Worm (Caenorhabditis elegans) whole organism, young adult: ENCODE data around the gene irld-44.
A peak's percentile ranks its signal among the peaks of the same experiment; 100 is the strongest.

Source experiments
- C06A6.2 ChIP-seq: fragments of 200-800 bp; sonication (Bioruptor generic); conservative IDR thresholded peaks from 2 replicates; pipeline ENCODE4 v1.3.6; 2022; ENCODE audit warnings: missing genetic modification characterization, missing compliant biosample characterization
- F37B4.10 ChIP-seq: fragments of 200-800 bp; sonication (Bioruptor generic); IDR thresholded peaks from 2 replicates; pipeline ENCODE4 v1.3.6; 2022; ENCODE audit warnings: missing genetic modification characterization, missing compliant biosample characterization
- F39B2.1 ChIP-seq: fragments of 200-800 bp; sonication (Bioruptor generic); IDR thresholded peaks from 2 replicates; pipeline ENCODE4 v1.3.6; 2022; ENCODE audit warnings: missing genetic modification reagents, missing genetic modification characterization, missing compliant biosample characterization
- F49E8.2 ChIP-seq: sonication (generic microtip); optimal IDR thresholded peaks from 3 replicates; lab custom pipeline; 2017; ENCODE audit warnings: missing genetic modification characterization, mild to moderate bottlenecking, missing compliant biosample characterization, antibody characterized with exemption, moderate library complexity; ENCODE audit not compliant: insufficient read depth
- F52B5.7 ChIP-seq: sonication (generic microtip); optimal IDR thresholded peaks from 2 replicates; lab custom pipeline; 2016; ENCODE audit warnings: mild to moderate bottlenecking, missing genetic modification characterization, missing compliant biosample characterization
- F57A8.1 ChIP-seq: fragments of 200-800 bp; sonication (Bioruptor generic); optimal IDR thresholded peaks from 2 replicates; lab custom pipeline; 2018; ENCODE audit warnings: mild to moderate bottlenecking, missing genetic modification characterization, moderate library complexity, missing compliant biosample characterization
- K11D2.4 ChIP-seq: fragments of 200-800 bp; sonication (Bioruptor generic); IDR thresholded peaks from 2 replicates; pipeline ENCODE4 v1.3.6; 2022; ENCODE audit warnings: missing genetic modification reagents, missing genetic modification characterization, missing compliant biosample characterization
- T26A5.8 ChIP-seq: sonication (generic microtip); optimal IDR thresholded peaks from 2 replicates; lab custom pipeline; 2016; ENCODE audit warnings: missing genetic modification characterization, missing compliant biosample characterization
- Y53F4B.3 ChIP-seq: fragments of 200-800 bp; sonication (Bioruptor generic); IDR thresholded peaks from 2 replicates; pipeline ENCODE4 v1.3.6; 2022; ENCODE audit warnings: missing genetic modification reagents, missing genetic modification characterization, missing compliant biosample characterization
- Y53G8AR.9 ChIP-seq: fragments of 200-800 bp; sonication (Bioruptor generic); conservative IDR thresholded peaks from 2 replicates; pipeline ENCODE4 v1.3.6; 2022; ENCODE audit warnings: missing genetic modification reagents, missing genetic modification characterization, missing compliant biosample characterization
- Y95B8A.8 ChIP-seq: fragments of 200-800 bp; sonication (Bioruptor generic); IDR thresholded peaks from 2 replicates; pipeline ENCODE4 v1.3.6; 2022; ENCODE audit warnings: missing genetic modification reagents, missing genetic modification characterization, missing compliant biosample characterization
- ZK185.1 ChIP-seq: sonication (generic microtip); optimal IDR thresholded peaks from 2 replicates; lab custom pipeline; 2016; ENCODE audit warnings: mild to moderate bottlenecking, missing genetic modification characterization, missing compliant biosample characterization; ENCODE audit not compliant: poor library complexity, severe bottlenecking
- ama-1 ChIP-seq, 3 experiments: fragments of 150-350 bp in 1 of 3; sonication (generic microtip) in 2 of 3; optimal IDR thresholded peaks; 2 replicates each; lab custom pipeline; 2014 to 2018; ENCODE audit warnings: missing biosample characterization in 2 of 3, missing genetic modification characterization in 2 of 3, missing genetic modification reagents in 2 of 3
- athp-1 ChIP-seq: sonication (generic microtip); optimal IDR thresholded peaks from 2 replicates; lab custom pipeline; 2017; ENCODE audit warnings: mild to moderate bottlenecking, missing genetic modification characterization, missing compliant biosample characterization
- attf-3 ChIP-seq: fragments of 200-800 bp; sonication (Bioruptor generic); conservative IDR thresholded peaks from 2 replicates; pipeline ENCODE4 v1.3.6; 2022; ENCODE audit warnings: missing genetic modification reagents, missing genetic modification characterization, missing compliant biosample characterization
- ccch-3 ChIP-seq: fragments of 200-800 bp; sonication (Bioruptor generic); optimal IDR thresholded peaks from 2 replicates; lab custom pipeline; 2018; ENCODE audit warnings: mild to moderate bottlenecking, missing genetic modification characterization, missing compliant biosample characterization
- cebp-1 ChIP-seq, 2 experiments: fragments of 200-800 bp in 1 of 2; sonication (Bioruptor generic) in 1 of 2; sonication (generic microtip) in 1 of 2; IDR thresholded peaks in 1 of 2; optimal IDR thresholded peaks in 1 of 2; 2 replicates each; pipeline versions ENCODE4 v1.3.6 to Lab custom; 2017 to 2022; ENCODE audit warnings: missing compliant biosample characterization in 2 of 2, missing genetic modification characterization in 2 of 2, mild to moderate bottlenecking in 1 of 2, missing genetic modification reagents in 1 of 2, moderate library complexity in 1 of 2
- dpff-1 ChIP-seq: sonication (generic microtip); optimal IDR thresholded peaks from 2 replicates; lab custom pipeline; 2017; ENCODE audit warnings: mild to moderate bottlenecking, missing genetic modification characterization, missing compliant biosample characterization
- egl-18 ChIP-seq: fragments of 200-800 bp; sonication (Bioruptor generic); IDR thresholded peaks from 2 replicates; pipeline ENCODE4 v1.3.6; 2022; ENCODE audit warnings: missing genetic modification reagents, missing genetic modification characterization, missing compliant biosample characterization
- him-1 ChIP-seq: sonication (generic microtip); optimal IDR thresholded peaks from 2 replicates; lab custom pipeline; 2016; ENCODE audit warnings: missing genotype, missing genetic modification reagents, missing genetic modification characterization, missing compliant biosample characterization
- hlh-26 ChIP-seq: fragments of 200-800 bp; sonication (Bioruptor generic); conservative IDR thresholded peaks from 2 replicates; pipeline ENCODE4 v1.3.6; 2022; ENCODE audit warnings: missing genetic modification reagents, missing genetic modification characterization, missing compliant biosample characterization
- hmg-1.2 ChIP-seq: fragments of 200-800 bp; sonication (Bioruptor generic); IDR thresholded peaks from 2 replicates; pipeline ENCODE4 v1.3.6; 2022; ENCODE audit warnings: missing genetic modification reagents, missing genetic modification characterization, missing compliant biosample characterization
- hrde-1 ChIP-seq: sonication (generic microtip); optimal IDR thresholded peaks from 2 replicates; lab custom pipeline; 2016; ENCODE audit warnings: missing genetic modification characterization, mild to moderate bottlenecking, missing compliant biosample characterization, moderate library complexity, missing genotype, missing genetic modification reagents, borderline replicate concordance
- lin-26 ChIP-seq: fragments of 200-800 bp; sonication (Bioruptor generic); IDR thresholded peaks from 2 replicates; pipeline ENCODE4 v1.3.6; 2022; ENCODE audit warnings: missing genetic modification reagents, missing genetic modification characterization, missing compliant biosample characterization
- lin-40 ChIP-seq: sonication (generic microtip); optimal IDR thresholded peaks from 2 replicates; lab custom pipeline; 2016; ENCODE audit warnings: missing genetic modification characterization, mild to moderate bottlenecking, missing compliant biosample characterization, missing genotype, missing genetic modification reagents
- lsl-1 ChIP-seq: fragments of 200-800 bp; sonication (Bioruptor generic); optimal IDR thresholded peaks from 2 replicates; lab custom pipeline; 2018; ENCODE audit warnings: mild to moderate bottlenecking, missing genetic modification characterization, moderate library complexity, missing compliant biosample characterization
- lsy-27 ChIP-seq: sonication (generic microtip); optimal IDR thresholded peaks from 2 replicates; lab custom pipeline; 2017; ENCODE audit warnings: missing genetic modification characterization, mild to moderate bottlenecking, missing compliant biosample characterization, antibody characterized with exemption, missing genotype, borderline replicate concordance; ENCODE audit not compliant: insufficient read depth
- madf-10 ChIP-seq: sonication (generic microtip); optimal IDR thresholded peaks from 2 replicates; lab custom pipeline; 2016; ENCODE audit warnings: mild to moderate bottlenecking, missing genetic modification characterization, missing compliant biosample characterization
- mes-4 ChIP-seq: sonication (generic microtip); optimal IDR thresholded peaks from 2 replicates; lab custom pipeline; 2016; ENCODE audit warnings: missing genotype, missing genetic modification characterization, missing compliant biosample characterization
- mxl-1 ChIP-seq: sonication (generic microtip); optimal IDR thresholded peaks from 2 replicates; lab custom pipeline; 2016; ENCODE audit warnings: missing genetic modification characterization, missing compliant biosample characterization
- nfya-1 ChIP-seq: sonication (generic microtip); optimal IDR thresholded peaks from 2 replicates; lab custom pipeline; 2017; ENCODE audit warnings: antibody characterized with exemption, missing compliant biosample characterization, missing genetic modification characterization, borderline replicate concordance; ENCODE audit not compliant: insufficient read depth
- nfyb-1 ChIP-seq: fragments of 200-800 bp; sonication (Bioruptor generic); IDR thresholded peaks from 2 replicates; pipeline ENCODE4 v1.3.6; 2022; ENCODE audit warnings: missing genetic modification reagents, missing genetic modification characterization, missing compliant biosample characterization
- nhr-120 ChIP-seq: fragments of 200-800 bp; sonication (Bioruptor generic); IDR thresholded peaks from 2 replicates; pipeline ENCODE4 v1.3.6; 2022; ENCODE audit warnings: missing genetic modification characterization, missing compliant biosample characterization
- nhr-27 ChIP-seq: fragments of 200-800 bp; sonication (Bioruptor generic); optimal IDR thresholded peaks from 2 replicates; lab custom pipeline; 2018; ENCODE audit warnings: mild to moderate bottlenecking, missing genetic modification characterization, moderate library complexity, missing compliant biosample characterization
- nhr-90 ChIP-seq: sonication (generic microtip); optimal IDR thresholded peaks from 2 replicates; lab custom pipeline; 2016; ENCODE audit warnings: missing genotype, mild to moderate bottlenecking, missing genetic modification characterization, missing compliant biosample characterization
- pha-4 ChIP-seq: fragments of 150-350 bp; sonication (generic microtip); optimal IDR thresholded peaks from 2 replicates; lab custom pipeline; 2014; ENCODE audit warnings: missing biosample characterization, missing genetic modification reagents, missing genetic modification characterization
- snpc-1.3 ChIP-seq: sonication (generic microtip); optimal IDR thresholded peaks from 2 replicates; lab custom pipeline; 2017; ENCODE audit warnings: missing genetic modification characterization, mild to moderate bottlenecking, missing compliant biosample characterization, antibody characterized with exemption, moderate library complexity, missing genotype, missing genetic modification reagents; ENCODE audit not compliant: insufficient read depth
- somi-1 ChIP-seq: fragments of 200-800 bp; sonication (Bioruptor generic); optimal IDR thresholded peaks from 2 replicates; lab custom pipeline; 2018; ENCODE audit warnings: mild to moderate bottlenecking, missing genetic modification characterization, missing compliant biosample characterization
- sptf-2 ChIP-seq: fragments of 200-800 bp; sonication (Bioruptor generic); optimal IDR thresholded peaks from 2 replicates; lab custom pipeline; 2018; ENCODE audit warnings: mild to moderate bottlenecking, missing genetic modification characterization, missing compliant biosample characterization
- zim-3 ChIP-seq: sonication (generic microtip); optimal IDR thresholded peaks from 2 replicates; lab custom pipeline; 2017; ENCODE audit warnings: mild to moderate bottlenecking, missing genetic modification characterization, moderate library complexity, missing compliant biosample characterization
- ztf-26 ChIP-seq: sonication (generic microtip); optimal IDR thresholded peaks from 2 replicates; lab custom pipeline; 2017; ENCODE audit warnings: missing genetic modification characterization, missing compliant biosample characterization

The irld-44 gene

ce11 chrV:1627269-1627668 lies 23.9 kb upstream of the irld-44 start:
- TF ChIP-seq Y53G8AR.9 (GFP tag; lab: Robert Waterston, UW), result 0 out of 2 replicates have a peak, but pooled peaks have one; percentile 25
- TF ChIP-seq lin-40 (tag; lab: Kevin White, UChicago), result peak; percentile 22
- no peak for TF ChIP-seq hlh-26 (GFP tag; lab: Robert Waterston, UW)
- peak; percentile 40; the same call in 1 of the 2 replicates for TF ChIP-seq lin-26 (GFP tag; lab: Robert Waterston, UW)

ce11 chrV:1629329-1629728 lies 21.8 kb upstream of the irld-44 start, which contains the start of gene nhr-238:
Gene nhr-238, minus strand, starts transcription at chrV:1629432.
- TF ChIP-seq Y53F4B.3 (no peak), lin-40 (tag; lab: Kevin White, UChicago) (no peak), nhr-27 (tag; lab: Kevin White, UChicago) (no peak), Y95B8A.8 (GFP tag; lab: Robert Waterston, UW) (no peak), F52B5.7 (tag; lab: Kevin White, UChicago) (no peak), mes-4 (tag; lab: Kevin White, UChicago) (no peak), him-1 (no peak), nhr-90 (tag; lab: Kevin White, UChicago) (no peak), ztf-26 (no peak), F57A8.1 (GFP tag; lab: Kevin White, UChicago) (no peak), nfya-1 (no peak), hrde-1 (tag; lab: Kevin White, UChicago) (no peak)

DNA sequence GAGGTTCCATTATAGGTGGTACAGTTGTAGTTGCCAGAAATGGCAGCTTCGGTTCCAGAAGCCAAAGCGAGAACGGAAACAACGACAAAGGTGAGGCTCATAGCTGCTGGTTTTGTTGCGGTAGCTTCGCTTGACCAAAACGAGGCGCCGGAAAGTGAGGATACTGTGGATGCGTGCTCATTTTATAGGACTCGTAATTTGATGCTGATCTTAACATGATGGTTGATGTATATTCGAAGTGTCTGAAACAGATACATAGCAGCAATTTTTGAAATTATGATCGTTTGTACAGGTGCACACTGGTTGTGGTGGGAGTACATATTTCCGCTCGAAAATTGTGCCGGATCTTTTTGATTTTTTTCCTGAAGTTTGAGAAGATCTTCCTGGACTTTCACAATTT lies 20.0 kb upstream of the irld-44 start, which contains the start of gene Y46H3D.8:
TSS of gene Y46H3D.8 (minus strand) at position 101 of the 400 bp plus-strand sequence.
- no peak for TF ChIP-seq ccch-3 (GFP tag; lab: Kevin White, UChicago)
- no peak for TF ChIP-seq hmg-1.2 (GFP tag; lab: Robert Waterston, UW)
- TF ChIP-seq sptf-2, result no peak
- no peak for TF ChIP-seq lsy-27 (tag; lab: Kevin White, UChicago)
- no peak for TF ChIP-seq T26A5.8 (tag; lab: Kevin White, UChicago)
- no peak for TF ChIP-seq F39B2.1 (GFP tag; lab: Robert Waterston, UW)
- no peak for TF ChIP-seq egl-18 (GFP tag; lab: Robert Waterston, UW)
- no peak for TF ChIP-seq somi-1 (GFP tag; lab: Kevin White, UChicago)
- TF ChIP-seq F49E8.2 (tag; lab: Kevin White, UChicago), result no peak
- TF ChIP-seq nfyb-1, result no peak
- TF ChIP-seq snpc-1.3, result no peak
- no peak for TF ChIP-seq attf-3 (GFP tag; lab: Robert Waterston, UW)
- no peak for TF ChIP-seq C06A6.2 (GFP tag; lab: Robert Waterston, UW)

ce11 chrV:1631717-1632116 lies 19.4 kb upstream of the irld-44 start, which contains the start of gene irld-17:
Gene irld-17, plus strand, starts transcription at chrV:1632017.
- no peak for TF ChIP-seq madf-10 (tag; lab: Kevin White, UChicago)
- TF ChIP-seq pha-4, result no peak
- no peak for TF ChIP-seq zim-3
- no peak for TF ChIP-seq snpc-1.3
- TF ChIP-seq K11D2.4 (GFP tag; lab: Robert Waterston, UW), result no peak

DNA sequence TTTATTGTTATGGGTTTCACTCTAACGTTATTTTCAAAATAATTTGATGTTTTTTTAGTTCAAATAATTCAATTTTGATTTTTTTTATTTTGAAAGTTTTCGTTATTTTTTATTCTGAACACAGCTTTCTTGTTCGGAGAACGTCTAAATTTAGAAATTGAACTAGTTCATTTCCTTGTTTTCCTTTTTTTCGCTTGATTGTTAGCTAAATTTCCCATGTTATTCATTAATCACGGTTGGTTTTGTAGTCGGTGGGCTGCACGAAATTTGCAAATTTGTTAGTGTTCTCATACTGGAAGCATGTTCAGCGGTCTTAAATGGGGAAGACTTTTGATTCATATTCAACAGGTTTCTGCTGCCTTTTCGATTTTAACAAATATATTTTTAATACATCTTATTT lies 15.3 kb upstream of the irld-44 start, which contains the start of gene str-222:
TSS of gene str-222 (plus strand) at position 301 of the 400 bp plus-strand sequence.
- no peak for TF ChIP-seq ama-1 (optimal IDR thresholded peaks at IDR 0.05; lab: Kevin White, UChicago)
- TF ChIP-seq ama-1 (GFP tag; optimal IDR thresholded peaks at IDR 0.05; lab: Kevin White, UChicago), result no peak
- no peak for TF ChIP-seq lsl-1
- no peak for TF ChIP-seq ZK185.1 (tag; lab: Kevin White, UChicago)
- no peak for TF ChIP-seq mxl-1 (tag; lab: Kevin White, UChicago)
- TF ChIP-seq ztf-26, result no peak
- no peak for TF ChIP-seq dpff-1 (tag; lab: Kevin White, UChicago)
- TF ChIP-seq pha-4, result no peak
- no peak for TF ChIP-seq K11D2.4 (GFP tag; lab: Robert Waterston, UW)
- no peak for TF ChIP-seq athp-1
- TF ChIP-seq cebp-1 (GFP tag; IDR thresholded peaks at IDR 0.05; lab: Robert Waterston, UW), result no peak
- TF ChIP-seq cebp-1 (tag; optimal IDR thresholded peaks at IDR 0.05; lab: Kevin White, UChicago), result no peak
- TF ChIP-seq F37B4.10 (GFP tag; lab: Robert Waterston, UW), result no peak
- TF ChIP-seq F49E8.2 (tag; lab: Kevin White, UChicago), result no peak
- TF ChIP-seq sptf-2, result no peak
- TF ChIP-seq nhr-120 (GFP tag; lab: Robert Waterston, UW), result no peak
